Fruit fly (Drosophila melanogaster) whole organism, embryonic: Measurements from ENCODE around the gene Ccdc114.

Source experiments
- B-H1 ChIP-seq: fragments of 200-800 bp; sonication (Bioruptor generic); IDR thresholded peaks from 3 replicates; pipeline ENCODE4 v1.3.6; 2022; ENCODE audit warnings: missing biosample characterization, missing genetic modification characterization
- C15 ChIP-seq: fragments of 200-800 bp; sonication (Bioruptor generic); IDR thresholded peaks from 3 replicates; pipeline ENCODE4 v1.3.6; 2022; ENCODE audit warnings: missing biosample characterization, missing genetic modification characterization
- CG10267 ChIP-seq: fragments of 200-800 bp; sonication (Bioruptor generic); optimal IDR thresholded peaks from 2 replicates; lab custom pipeline; 2018; ENCODE audit warnings: missing biosample characterization, mild to moderate bottlenecking, missing genetic modification characterization, moderate library complexity
- CG10979 ChIP-seq: fragments of 200-800 bp; sonication (Bioruptor generic); optimal IDR thresholded peaks from 2 replicates; lab custom pipeline; 2018; ENCODE audit warnings: missing biosample characterization, mild to moderate bottlenecking, missing genetic modification characterization, moderate library complexity
- CG11085 ChIP-seq: fragments of 200-800 bp; sonication (Bioruptor generic); IDR thresholded peaks from 2 replicates; pipeline ENCODE4 v1.3.6; 2022; ENCODE audit warnings: missing biosample characterization, missing genetic modification characterization
- CG1233 ChIP-seq: fragments of 200-800 bp; sonication (Bioruptor generic); optimal IDR thresholded peaks from 4 replicates; lab custom pipeline; 2018; ENCODE audit warnings: missing biosample characterization, mild to moderate bottlenecking, missing genetic modification characterization
- CG12391 ChIP-seq: fragments of 200-800 bp; sonication (Bioruptor generic); optimal IDR thresholded peaks from 3 replicates; lab custom pipeline; 2018; ENCODE audit warnings: missing biosample characterization, mild to moderate bottlenecking, missing genetic modification characterization, moderate library complexity
- CG14710 ChIP-seq: fragments of 200-800 bp; sonication (Bioruptor generic); optimal IDR thresholded peaks from 3 replicates; lab custom pipeline; 2019; ENCODE audit warnings: missing biosample characterization, mild to moderate bottlenecking, missing genetic modification characterization, moderate library complexity
- CG1603 ChIP-seq: fragments of 200-800 bp; sonication (Bioruptor generic); optimal IDR thresholded peaks from 2 replicates; lab custom pipeline; 2019; ENCODE audit warnings: missing biosample characterization, mild to moderate bottlenecking, missing genetic modification characterization, moderate library complexity
- CG16815 ChIP-seq: fragments of 200-800 bp; sonication (Bioruptor generic); optimal IDR thresholded peaks from 3 replicates; lab custom pipeline; 2017; ENCODE audit warnings: missing biosample characterization, mild to moderate bottlenecking, missing genetic modification characterization
- CG17361 ChIP-seq: fragments of 200-800 bp; sonication (Bioruptor generic); IDR thresholded peaks from 3 replicates; pipeline ENCODE4 v1.3.6; 2022; ENCODE audit warnings: missing biosample characterization, missing genetic modification characterization
- CG33557 ChIP-seq: fragments of 200-800 bp; sonication (Bioruptor generic); optimal IDR thresholded peaks from 2 replicates; lab custom pipeline; 2019; ENCODE audit warnings: missing biosample characterization, mild to moderate bottlenecking, missing genetic modification characterization, moderate library complexity
- CG3407 ChIP-seq: fragments of 200-800 bp; sonication (Bioruptor generic); optimal IDR thresholded peaks from 2 replicates; lab custom pipeline; 2018; ENCODE audit warnings: missing biosample characterization, mild to moderate bottlenecking, missing genetic modification characterization
- CG34376 ChIP-seq: fragments of 200-800 bp; sonication (Bioruptor generic); optimal IDR thresholded peaks from 2 replicates; lab custom pipeline; 2018; ENCODE audit warnings: missing biosample characterization, mild to moderate bottlenecking, missing genetic modification characterization
- CG3995 ChIP-seq: fragments of 200-800 bp; sonication (Bioruptor generic); optimal IDR thresholded peaks from 3 replicates; lab custom pipeline; 2016; ENCODE audit warnings: missing biosample characterization, missing genetic modification characterization
- CG6654 ChIP-seq: fragments of 200-800 bp; sonication (Bioruptor generic); optimal IDR thresholded peaks from 2 replicates; lab custom pipeline; 2017; ENCODE audit warnings: missing biosample characterization, mild to moderate bottlenecking, missing genetic modification characterization
- CG6813 ChIP-seq: fragments of 200-800 bp; sonication (Bioruptor generic); optimal IDR thresholded peaks from 2 replicates; lab custom pipeline; 2017; ENCODE audit warnings: missing biosample characterization, missing genetic modification characterization, mild to moderate bottlenecking, moderate library complexity, missing genetic modification reagents
- CG7745 ChIP-seq: fragments of 200-800 bp; sonication (Bioruptor generic); optimal IDR thresholded peaks from 2 replicates; lab custom pipeline; 2018; ENCODE audit warnings: missing biosample characterization, mild to moderate bottlenecking, missing genetic modification characterization, moderate library complexity
- CG8089 ChIP-seq: fragments of 200-800 bp; sonication (Bioruptor generic); optimal IDR thresholded peaks from 3 replicates; lab custom pipeline; 2016; ENCODE audit warnings: missing biosample characterization, missing genetic modification characterization
- CG8359 ChIP-seq: fragments of 200-800 bp; sonication (Bioruptor generic); optimal IDR thresholded peaks from 2 replicates; lab custom pipeline; 2017; ENCODE audit warnings: missing biosample characterization, mild to moderate bottlenecking, missing genetic modification characterization, borderline replicate concordance
- CG8388 ChIP-seq: fragments of 200-800 bp; sonication (Bioruptor generic); optimal IDR thresholded peaks from 2 replicates; lab custom pipeline; 2019; ENCODE audit warnings: missing biosample characterization, mild to moderate bottlenecking, missing genetic modification characterization, moderate library complexity
- Camta ChIP-seq: fragments of 200-800 bp; sonication (Bioruptor generic); optimal IDR thresholded peaks from 2 replicates; lab custom pipeline; 2016; ENCODE audit warnings: missing biosample characterization, missing genetic modification characterization
- D19A ChIP-seq: fragments of 200-800 bp; optimal IDR thresholded peaks from 3 replicates; lab custom pipeline; 2019; ENCODE audit warnings: missing biosample characterization, mild to moderate bottlenecking, missing genetic modification characterization, moderate library complexity
- Dip3 ChIP-seq: fragments of 200-800 bp; sonication (Bioruptor generic); optimal IDR thresholded peaks from 3 replicates; lab custom pipeline; 2016; ENCODE audit warnings: missing biosample characterization, missing genetic modification characterization
- Ets65A ChIP-seq: fragments of 200-800 bp; sonication (Bioruptor generic); peaks from one replicate; lab custom pipeline; 2016; ENCODE audit warnings: missing biosample characterization, missing genetic modification characterization
- HLH3B ChIP-seq: fragments of 200-800 bp; sonication (Bioruptor generic); IDR thresholded peaks from 2 replicates; pipeline ENCODE4 v1.3.6; 2022; ENCODE audit warnings: missing biosample characterization, missing genetic modification characterization
- Hmr ChIP-seq: fragments of 200-800 bp; sonication (Bioruptor generic); optimal IDR thresholded peaks from 3 replicates; lab custom pipeline; 2017; ENCODE audit warnings: mild to moderate bottlenecking, missing biosample characterization, missing genetic modification reagents, missing genetic modification characterization
- Kr ChIP-seq: fragments of 200-800 bp; sonication (Bioruptor generic); optimal IDR thresholded peaks from 2 replicates; lab custom pipeline; 2017; ENCODE audit warnings: missing biosample characterization, mild to moderate bottlenecking, missing genetic modification characterization
- Lim3 ChIP-seq: fragments of 200-800 bp; sonication (Bioruptor generic); IDR thresholded peaks from 2 replicates; pipeline ENCODE4 v1.3.6; 2022; ENCODE audit warnings: missing biosample characterization, missing genetic modification characterization
- Max ChIP-seq: fragments of 200-800 bp; sonication (Bioruptor generic); optimal IDR thresholded peaks from 2 replicates; lab custom pipeline; 2016; ENCODE audit warnings: missing biosample characterization, mild to moderate bottlenecking, missing genetic modification characterization
- Sox100B ChIP-seq: fragments of 200-800 bp; sonication (Bioruptor generic); optimal IDR thresholded peaks from 3 replicates; lab custom pipeline; 2018; ENCODE audit warnings: missing biosample characterization, mild to moderate bottlenecking, missing genetic modification characterization
- al ChIP-seq: fragments of 200-800 bp; sonication (Bioruptor generic); IDR thresholded peaks from 2 replicates; pipeline ENCODE4 v1.3.6; 2022; ENCODE audit warnings: missing biosample characterization, missing genetic modification characterization
- amos ChIP-seq: fragments of 200-800 bp; sonication (Bioruptor generic); IDR thresholded peaks from 2 replicates; pipeline ENCODE4 v1.3.6; 2022; ENCODE audit warnings: missing biosample characterization, missing genetic modification characterization; ENCODE audit not compliant: partially characterized antibody
- bsh ChIP-seq, 2 experiments: fragments of 200-800 bp; sonication (Bioruptor generic); optimal IDR thresholded peaks; 2 replicates each; lab custom pipeline; 2017 to 2018; ENCODE audit warnings: mild to moderate bottlenecking in 2 of 2, missing biosample characterization in 2 of 2, missing genetic modification characterization in 2 of 2, moderate library complexity in 1 of 2
- chinmo ChIP-seq: fragments of 200-800 bp; sonication (Bioruptor generic); IDR thresholded peaks from 4 replicates; pipeline ENCODE4 v1.3.6; 2022; ENCODE audit warnings: missing biosample characterization, missing genetic modification characterization; ENCODE audit not compliant: partially characterized antibody
- dmrt99B ChIP-seq: fragments of 200-800 bp; sonication (Bioruptor generic); optimal IDR thresholded peaks from 2 replicates; lab custom pipeline; 2018; ENCODE audit warnings: missing biosample characterization, mild to moderate bottlenecking, missing genetic modification characterization, moderate library complexity
- eve ChIP-seq, 2 experiments: fragments of >200 bp; optimal IDR thresholded peaks; 2 replicates each; lab custom pipeline; 2017; ENCODE audit warnings: missing biosample characterization in 2 of 2, missing genetic modification characterization in 2 of 2
- grn ChIP-seq: fragments of 200-800 bp; sonication (Bioruptor generic); optimal IDR thresholded peaks from 3 replicates; lab custom pipeline; 2017; ENCODE audit warnings: missing biosample characterization, missing genetic modification characterization
- ind ChIP-seq: fragments of 200-800 bp; sonication (Bioruptor generic); optimal IDR thresholded peaks from 3 replicates; lab custom pipeline; 2016; ENCODE audit warnings: missing biosample characterization, missing genetic modification characterization
- jigr1 ChIP-seq: fragments of 200-800 bp; sonication (Bioruptor generic); IDR thresholded peaks from 3 replicates; pipeline ENCODE4 v1.3.6; 2022; ENCODE audit warnings: missing biosample characterization, missing genetic modification characterization
- lab ChIP-seq: fragments of 200-800 bp; sonication (Bioruptor generic); optimal IDR thresholded peaks from 3 replicates; lab custom pipeline; 2017; ENCODE audit warnings: missing biosample characterization, missing genetic modification characterization, mild to moderate bottlenecking, moderate library complexity, missing genetic modification reagents
- lola ChIP-seq, 3 experiments: fragments of >200 bp in 2 of 3; fragments of 200-800 bp in 1 of 3; sonication (Bioruptor generic) in 1 of 3; optimal IDR thresholded peaks; 2 replicates each; lab custom pipeline; 2017 to 2019; ENCODE audit warnings: missing biosample characterization in 3 of 3, missing genetic modification characterization in 3 of 3, mild to moderate bottlenecking in 1 of 3, moderate library complexity in 1 of 3
- mirr ChIP-seq: fragments of 200-800 bp; sonication (Bioruptor generic); optimal IDR thresholded peaks from 3 replicates; lab custom pipeline; 2018; ENCODE audit warnings: missing biosample characterization, mild to moderate bottlenecking, missing genetic modification characterization
- nmo ChIP-seq: fragments of 200-800 bp; sonication (Bioruptor generic); optimal IDR thresholded peaks from 2 replicates; lab custom pipeline; 2018; ENCODE audit warnings: missing biosample characterization, mild to moderate bottlenecking, missing genetic modification characterization, moderate library complexity
- prd ChIP-seq, 3 experiments: fragments of >200 bp in 2 of 3; fragments of 200-800 bp in 1 of 3; sonication (Bioruptor generic) in 1 of 3; optimal IDR thresholded peaks in 2 of 3; IDR thresholded peaks in 1 of 3; 2 replicates in 2 of 3; 3 replicates in 1 of 3; pipeline versions ENCODE4 v1.3.6 to Lab custom; 2017 to 2022; ENCODE audit warnings: missing biosample characterization in 1 of 3, missing genetic modification characterization in 1 of 3
- pum ChIP-seq: fragments of 200-800 bp; sonication (Bioruptor generic); optimal IDR thresholded peaks from 2 replicates; lab custom pipeline; 2016; ENCODE audit warnings: missing biosample characterization, missing genetic modification characterization
- pzg ChIP-seq: fragments of 200-800 bp; sonication (Bioruptor generic); optimal IDR thresholded peaks from 3 replicates; lab custom pipeline; 2018; ENCODE audit warnings: missing biosample characterization, mild to moderate bottlenecking, missing genetic modification characterization, moderate library complexity
- sim ChIP-seq: fragments of 200-800 bp; sonication (Bioruptor generic); IDR thresholded peaks from 2 replicates; pipeline ENCODE4 v1.3.6; 2022; ENCODE audit warnings: missing biosample characterization, missing genetic modification characterization
- zf30C ChIP-seq: fragments of 200-800 bp; sonication (Bioruptor generic); optimal IDR thresholded peaks from 3 replicates; lab custom pipeline; 2018; ENCODE audit warnings: missing biosample characterization, mild to moderate bottlenecking, missing genetic modification characterization

Ccdc114 gene

DNA sequence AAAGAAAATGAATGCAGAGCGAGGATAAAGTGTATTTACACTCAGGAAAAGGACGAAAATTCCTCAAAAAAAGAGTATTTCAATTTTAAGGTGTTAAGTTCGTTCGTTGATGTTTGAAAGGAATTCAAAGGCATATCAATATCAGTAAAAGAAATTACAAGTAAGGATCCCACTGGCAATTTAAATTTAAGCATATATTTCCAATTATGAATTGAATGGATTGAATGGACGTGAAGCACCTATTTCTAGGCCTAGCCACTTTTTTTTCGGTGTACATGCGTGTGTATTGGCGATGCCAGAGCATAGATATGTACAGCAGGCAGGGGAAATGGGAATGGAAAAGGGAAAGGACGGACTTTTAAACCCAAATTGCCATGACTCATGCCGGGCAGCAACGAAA, 6.0 kb upstream of the Ccdc114 start:
- TF ChIP-seq amos (GFP tag; lab: Robert Waterston, UW) (no peak), CG1603 (tag; lab: Kevin White, UChicago) (peak; percentile 38), Kr (no peak), Camta (no peak), eve (GFP tag; optimal IDR thresholded peaks at IDR 0.05; lab: Kevin White, UChicago) (peak in 1 of 2 experiments; percentile 34), nmo (GFP tag; lab: Kevin White, UChicago) (peak; percentile 25), pzg (GFP tag; lab: Kevin White, UChicago) (no peak), CG8089 (GFP tag; lab: Kevin White, UChicago) (no peak), al (no peak), CG3407 (GFP tag; lab: Kevin White, UChicago) (no peak), CG11085 (GFP tag; lab: Robert Waterston, UW) (no peak), D19A (tag; lab: Kevin White, UChicago) (peak; percentile 27), prd (optimal IDR thresholded peaks at IDR 0.05; lab: Kevin White, UChicago) (no peak), prd (GFP tag; IDR thresholded peaks at IDR 0.05; lab: Robert Waterston, UW) (peak; percentile 54; the same call in 2 of the 3 replicates), CG8388 (no peak), mirr (GFP tag; lab: Kevin White, UChicago) (no peak), grn (GFP tag; lab: Kevin White, UChicago) (peak; percentile 33), HLH3B (no peak), Max (GFP tag; lab: Kevin White, UChicago) (peak; percentile 11), zf30C (GFP tag; lab: Kevin White, UChicago) (peak; percentile 98), CG3995 (GFP tag; lab: Kevin White, UChicago) (no peak), CG6654 (no peak), sim (no peak), CG7745 (tag; lab: Kevin White, UChicago) (no peak), CG14710 (peak; percentile 49), Hmr (GFP tag; lab: Kevin White, UChicago) (no peak), dmrt99B (tag; lab: Kevin White, UChicago) (no peak), bsh (GFP tag; optimal IDR thresholded peaks at IDR 0.05; lab: Kevin White, UChicago) (peak in 1 of 2 experiments; percentile 14), Ets65A (peak; percentile 54), CG12391 (tag; lab: Kevin White, UChicago) (peak; percentile 39), CG34376 (GFP tag; lab: Kevin White, UChicago) (no peak), B-H1 (no peak), CG1233 (GFP tag; lab: Kevin White, UChicago) (peak; percentile 23), Lim3 (no peak), Dip3 (no peak), lab (GFP tag; lab: Kevin White, UChicago) (no peak), ind (GFP tag; lab: Kevin White, UChicago) (no peak), C15 (GFP tag; lab: Robert Waterston, UW) (no peak), lola (GFP tag; optimal IDR thresholded peaks at IDR 0.05; lab: Kevin White, UChicago) (peak in 1 of 3 experiments; percentile 68), CG16815 (GFP tag; lab: Kevin White, UChicago) (peak; percentile 16), CG6813 (GFP tag; lab: Kevin White, UChicago) (no peak), CG8359 (GFP tag; lab: Kevin White, UChicago) (no peak), chinmo (GFP tag; lab: Robert Waterston, UW) (no peak), CG17361 (peak; percentile 41; the same call in 1 of the 3 replicates), jigr1 (GFP tag; lab: Robert Waterston, UW) (no peak), CG10979 (tag; lab: Kevin White, UChicago) (peak; percentile 32), CG33557 (GFP tag; lab: Kevin White, UChicago) (peak; percentile 54), Sox100B (no peak), CG10267 (tag; lab: Kevin White, UChicago) (peak; percentile 53), pum (peak; percentile 22)
